Fruit fly (Drosophila melanogaster): ENCODE measurements around the gene CG9130.

Gene CG9130

DNA sequence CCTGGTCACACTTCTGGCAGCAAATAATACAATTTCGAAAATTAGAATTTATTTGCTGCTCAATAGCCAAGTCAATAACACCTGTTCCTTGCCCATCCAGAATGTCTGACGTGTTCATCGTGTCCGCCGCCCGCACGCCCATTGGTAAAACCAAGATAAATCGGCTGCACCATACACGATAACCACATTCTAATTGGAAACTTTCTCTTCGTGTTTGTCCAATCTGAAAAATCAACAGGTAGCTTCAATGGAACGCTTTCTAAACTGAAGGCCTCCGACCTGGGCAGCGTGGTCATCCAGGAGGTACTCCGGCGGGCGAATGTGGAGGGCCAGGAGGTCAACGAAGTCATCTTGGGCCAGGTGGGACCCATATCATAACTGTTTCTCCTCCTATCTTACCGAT, 51.1 kb downstream of the CG9130 start:
- no peak for TF ChIP-seq EcR (GFP tag; optimal IDR thresholded peaks at IDR 0.05)

DNA sequence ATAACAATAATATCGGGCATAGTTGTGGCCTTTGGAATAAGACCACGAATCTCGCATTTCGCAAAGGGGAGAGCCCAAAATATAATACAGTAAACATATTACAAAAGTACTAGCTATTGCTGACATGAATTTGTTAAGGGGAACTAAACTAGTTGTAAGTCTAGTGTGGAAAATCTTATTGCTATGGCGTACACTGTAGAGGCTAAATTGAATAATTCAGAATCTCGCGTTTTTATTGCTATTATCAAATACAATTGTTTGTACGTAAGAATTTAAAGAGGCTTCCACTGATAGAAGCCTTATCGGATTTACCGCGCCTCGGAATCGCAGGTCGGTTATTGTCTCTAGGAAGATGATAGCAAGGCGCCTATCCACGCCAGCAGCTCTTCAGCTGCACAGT, 53.5 kb downstream of the CG9130 start:
- no peak for TF ChIP-seq CG8478 (optimal IDR thresholded peaks at IDR 0.05)
- no peak for TF ChIP-seq usp (GFP tag; optimal IDR thresholded peaks at IDR 0.05)
- TF ChIP-seq pan (optimal IDR thresholded peaks at IDR 0.05), result no peak
- TF ChIP-seq Dll (optimal IDR thresholded peaks at IDR 0.05), result no peak
- TF ChIP-seq EcR (GFP tag; optimal IDR thresholded peaks at IDR 0.05), result no peak
- no peak for TF ChIP-seq psq (optimal IDR thresholded peaks at IDR 0.05)
